Fruit fly (Drosophila melanogaster): ENCODE measurements around the gene Osi3.

The Osi3 gene

DNA sequence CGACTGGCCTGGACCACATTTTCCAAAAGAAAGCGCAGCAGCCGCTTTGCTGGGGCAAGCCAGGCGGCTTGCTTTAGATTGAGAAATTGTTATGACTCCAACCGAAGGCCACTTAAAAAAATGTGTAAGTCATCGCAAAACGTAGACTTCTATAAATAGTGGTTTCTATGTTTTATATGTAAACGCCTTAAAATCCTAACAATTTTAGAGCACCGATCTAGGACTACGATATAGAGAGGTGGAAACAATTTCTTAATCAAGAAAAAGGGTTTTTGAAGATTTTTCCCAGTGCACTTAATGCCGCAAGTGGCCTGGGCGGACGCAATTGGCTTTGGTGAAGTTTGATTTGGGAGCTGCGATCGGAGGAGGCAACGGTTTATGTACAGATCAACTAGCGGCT is 1.4 kb upstream of the Osi3 start (continued):
- TF ChIP-seq CG6792 (GFP tag; optimal IDR thresholded peaks at IDR 0.05), result peak; percentile 39
- peak; percentile 63 for TF ChIP-seq CG3919 (GFP tag; optimal IDR thresholded peaks at IDR 0.05)
- TF ChIP-seq dsx (GFP tag; optimal IDR thresholded peaks at IDR 0.05; ENCODE audit: poor library complexity, severe bottlenecking), result no peak
- TF ChIP-seq CG1621 (tag; optimal IDR thresholded peaks at IDR 0.05), result no peak
- TF ChIP-seq CG6163 (GFP tag; IDR thresholded peaks at IDR 0.05), result peak; percentile 83
- no peak for TF ChIP-seq Eip93F (GFP tag; optimal IDR thresholded peaks at IDR 0.05)
- TF ChIP-seq Met (GFP tag; optimal IDR thresholded peaks at IDR 0.05), result no peak
- peak; percentile 46 for TF ChIP-seq acj6 (GFP tag; optimal IDR thresholded peaks at IDR 0.05)
- peak; percentile 61 for TF ChIP-seq pdm3 (GFP tag; optimal IDR thresholded peaks at IDR 0.05)
- peak; percentile 69 for TF ChIP-seq OdsH (GFP tag; optimal IDR thresholded peaks at IDR 0.05)
- peak; percentile 19 for TF ChIP-seq CG7368 (GFP tag; optimal IDR thresholded peaks at IDR 0.05)
- peak; percentile 14 for TF ChIP-seq lz (GFP tag; optimal IDR thresholded peaks at IDR 0.05)
- peak; percentile 87 for TF ChIP-seq eg (GFP tag; IDR thresholded peaks at IDR 0.05)
- TF ChIP-seq Eip78C (GFP tag), result peak; percentile 88
- TF ChIP-seq Sox14 (GFP tag; optimal IDR thresholded peaks at IDR 0.05), result peak; percentile 50
- TF ChIP-seq CG11762 (GFP tag; optimal IDR thresholded peaks at IDR 0.05; ENCODE audit: insufficient read depth), result peak; percentile 31
- TF ChIP-seq net (GFP tag; optimal IDR thresholded peaks at IDR 0.05), result peak; percentile 66
- TF ChIP-seq CG8632 (GFP tag; optimal IDR thresholded peaks at IDR 0.05), result no peak
- no peak for TF ChIP-seq CG6854 (GFP tag; optimal IDR thresholded peaks at IDR 0.05)
- TF ChIP-seq spab (GFP tag; optimal IDR thresholded peaks at IDR 0.05), result no peak
- TF ChIP-seq Ets21C (GFP tag; optimal IDR thresholded peaks at IDR 0.05), result no peak
- TF ChIP-seq CG11902 (GFP tag; optimal IDR thresholded peaks at IDR 0.05), result no peak
- peak; percentile 87 for TF ChIP-seq CG6276 (GFP tag; optimal IDR thresholded peaks at IDR 0.05)
- TF ChIP-seq CG10631 (GFP tag; optimal IDR thresholded peaks at IDR 0.05), result peak; percentile 22
- peak; percentile 97 for TF ChIP-seq Hr4 (GFP tag; optimal IDR thresholded peaks at IDR 0.05)
- no peak for TF ChIP-seq CG10669 (GFP tag; optimal IDR thresholded peaks at IDR 0.05)
- TF ChIP-seq vri (GFP tag; optimal IDR thresholded peaks at IDR 0.05), result no peak
- peak; percentile 28 for TF ChIP-seq Eip75B (GFP tag; optimal IDR thresholded peaks at IDR 0.05)
- no peak for TF ChIP-seq esn (GFP tag; optimal IDR thresholded peaks at IDR 0.05)
- TF ChIP-seq Ets96B (tag; optimal IDR thresholded peaks at IDR 0.05), result no peak
- TF ChIP-seq Gug (GFP tag; IDR thresholded peaks at IDR 0.05), result peak; percentile 76

DNA sequence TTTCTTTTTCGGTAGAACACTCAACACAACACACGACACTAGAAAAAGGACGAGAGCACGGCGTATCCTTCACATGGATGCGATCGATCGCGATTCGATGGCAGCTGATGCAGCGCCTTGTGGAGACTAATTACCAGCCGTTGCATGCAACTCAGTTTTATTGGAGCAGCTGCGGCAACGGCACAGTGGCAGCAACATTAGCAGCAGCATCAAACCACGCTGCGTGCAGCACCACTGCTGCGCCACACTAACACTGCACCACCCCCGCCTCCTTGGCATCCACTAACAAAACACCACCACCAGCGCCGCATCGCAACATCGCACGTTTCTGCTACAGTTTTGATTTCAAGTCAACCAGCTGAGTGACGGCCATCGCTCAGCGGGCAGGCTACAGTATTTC is 6.0 kb downstream of the Osi3 start, which contains the start of gene Osi4:
Gene Osi4, minus strand, starts transcription at position 101 of the 400 bp plus-strand sequence.
- TF ChIP-seq pdm3 (GFP tag; optimal IDR thresholded peaks at IDR 0.05) (no peak), Sox102F (GFP tag; optimal IDR thresholded peaks at IDR 0.05) (no peak), Ets96B (tag; optimal IDR thresholded peaks at IDR 0.05) (no peak), fd59A (GFP tag; optimal IDR thresholded peaks at IDR 0.05) (no peak)

DNA sequence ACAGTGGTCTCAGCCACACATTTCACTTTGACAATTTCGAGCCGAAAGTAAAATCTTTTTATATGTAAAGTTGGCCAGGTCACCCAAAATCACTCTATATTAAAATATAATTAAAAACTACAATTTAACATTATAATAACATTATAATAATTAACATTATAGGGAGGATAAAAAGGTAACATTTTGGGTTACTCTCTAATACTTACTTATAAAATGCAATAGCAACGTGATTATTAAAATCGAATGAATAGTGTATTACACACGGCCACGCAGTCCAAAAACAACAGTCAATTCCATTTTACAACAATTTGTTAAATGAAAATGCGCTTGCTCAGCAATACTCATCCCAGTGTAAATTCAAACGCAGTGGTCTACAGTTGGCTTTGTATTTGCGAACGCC is 6.5 kb downstream of the Osi3 start:
- TF ChIP-seq CG6854 (GFP tag; optimal IDR thresholded peaks at IDR 0.05), result no peak
- no peak for TF ChIP-seq Ets21C (GFP tag; optimal IDR thresholded peaks at IDR 0.05)
- TF ChIP-seq CG10669 (GFP tag; optimal IDR thresholded peaks at IDR 0.05), result no peak
- no peak for TF ChIP-seq CG11902 (GFP tag; optimal IDR thresholded peaks at IDR 0.05)
- no peak for TF ChIP-seq fd59A (GFP tag; optimal IDR thresholded peaks at IDR 0.05)
- peak; percentile 66 for TF ChIP-seq CG4318 (GFP tag; optimal IDR thresholded peaks at IDR 0.05)
- no peak for TF ChIP-seq Gug (GFP tag; IDR thresholded peaks at IDR 0.05)
- TF ChIP-seq Sox14 (GFP tag; optimal IDR thresholded peaks at IDR 0.05), result no peak
- no peak for TF ChIP-seq CG8319 (GFP tag; optimal IDR thresholded peaks at IDR 0.05)
- TF ChIP-seq Lpt (GFP tag; optimal IDR thresholded peaks at IDR 0.05), result no peak
- peak; percentile 10 for TF ChIP-seq OdsH (GFP tag; optimal IDR thresholded peaks at IDR 0.05)
- no peak for TF ChIP-seq eg (GFP tag; IDR thresholded peaks at IDR 0.05)
- peak; percentile 33 for TF ChIP-seq CG6276 (GFP tag; optimal IDR thresholded peaks at IDR 0.05)
- TF ChIP-seq Smox (GFP tag; optimal IDR thresholded peaks at IDR 0.05), result no peak
- TF ChIP-seq CG11294 (GFP tag; IDR thresholded peaks at IDR 0.05), result no peak
- no peak for TF ChIP-seq CG11762 (GFP tag; optimal IDR thresholded peaks at IDR 0.05; ENCODE audit: insufficient read depth)
- TF ChIP-seq Hr4 (GFP tag; optimal IDR thresholded peaks at IDR 0.05), result peak; percentile 26
- TF ChIP-seq CG6792 (GFP tag; optimal IDR thresholded peaks at IDR 0.05), result no peak
- no peak for TF ChIP-seq Hr39 (GFP tag; optimal IDR thresholded peaks at IDR 0.05)
- TF ChIP-seq Sox102F (GFP tag; optimal IDR thresholded peaks at IDR 0.05), result no peak
- peak; percentile 44; the same call in 1 of the 3 replicates for TF ChIP-seq CG8119 (GFP tag; IDR thresholded peaks at IDR 0.05)
- peak; percentile 5 for TF ChIP-seq CG8632 (GFP tag; optimal IDR thresholded peaks at IDR 0.05)
- 0 out of 2 replicates have a peak, but pooled peaks have one; percentile 25 for TF ChIP-seq CG15336 (GFP tag; IDR thresholded peaks at IDR 0.05)
- no peak for TF ChIP-seq CG31627 (GFP tag; optimal IDR thresholded peaks at IDR 0.05)
- peak; percentile 18 for TF ChIP-seq acj6 (GFP tag; optimal IDR thresholded peaks at IDR 0.05)
- no peak for TF ChIP-seq CG7368 (GFP tag; optimal IDR thresholded peaks at IDR 0.05)
- TF ChIP-seq Hr38 (GFP tag; optimal IDR thresholded peaks at IDR 0.05), result no peak
- no peak for TF ChIP-seq esn (GFP tag; optimal IDR thresholded peaks at IDR 0.05)
- no peak for TF ChIP-seq dsx (GFP tag; optimal IDR thresholded peaks at IDR 0.05; ENCODE audit: poor library complexity, severe bottlenecking)
- no peak for TF ChIP-seq Blimp-1 (GFP tag; optimal IDR thresholded peaks at IDR 0.05)
- TF ChIP-seq pdm3 (GFP tag; optimal IDR thresholded peaks at IDR 0.05), result no peak
- TF ChIP-seq ss (GFP tag; optimal IDR thresholded peaks at IDR 0.05), result no peak
- peak; percentile 68 for TF ChIP-seq Eip78C (GFP tag)
- TF ChIP-seq Ets96B (tag; optimal IDR thresholded peaks at IDR 0.05), result no peak
- TF ChIP-seq CG6163 (GFP tag; IDR thresholded peaks at IDR 0.05), result no peak
